Worm (Caenorhabditis elegans) whole organism, young adult: Measurements from ENCODE around the gene T23F2.3.

Experiments used
- C17E4.6 ChIP-seq: fragments of 200-800 bp; sonication (Bioruptor generic); IDR thresholded peaks from 2 replicates; pipeline ENCODE4 v1.3.6; 2022; ENCODE audit warnings: missing genetic modification reagents, missing genetic modification characterization, missing compliant biosample characterization
- F10E7.11 ChIP-seq: sonication (generic microtip); optimal IDR thresholded peaks from 2 replicates; lab custom pipeline; 2017; ENCODE audit warnings: mild to moderate bottlenecking, missing genetic modification characterization, moderate library complexity, missing compliant biosample characterization
- F23B12.7 ChIP-seq: sonication (generic microtip); optimal IDR thresholded peaks from 2 replicates; lab custom pipeline; 2017; ENCODE audit warnings: missing genetic modification characterization, mild to moderate bottlenecking, missing compliant biosample characterization, antibody characterized with exemption, moderate library complexity; ENCODE audit not compliant: insufficient read depth
- F57A8.1 ChIP-seq: fragments of 200-800 bp; sonication (Bioruptor generic); optimal IDR thresholded peaks from 2 replicates; lab custom pipeline; 2018; ENCODE audit warnings: mild to moderate bottlenecking, missing genetic modification characterization, moderate library complexity, missing compliant biosample characterization
- T26A5.8 ChIP-seq: sonication (generic microtip); optimal IDR thresholded peaks from 2 replicates; lab custom pipeline; 2016; ENCODE audit warnings: missing genetic modification characterization, missing compliant biosample characterization
- Y67H2A.10 ChIP-seq: fragments of 200-800 bp; sonication (Bioruptor generic); conservative IDR thresholded peaks from 2 replicates; pipeline ENCODE4 v1.3.6; 2022; ENCODE audit warnings: missing genetic modification reagents, missing genetic modification characterization, missing compliant biosample characterization
- ZK185.1 ChIP-seq: sonication (generic microtip); optimal IDR thresholded peaks from 2 replicates; lab custom pipeline; 2016; ENCODE audit warnings: mild to moderate bottlenecking, missing genetic modification characterization, missing compliant biosample characterization; ENCODE audit not compliant: poor library complexity, severe bottlenecking
- aptf-3 ChIP-seq: fragments of 200-800 bp; sonication (Bioruptor generic); IDR thresholded peaks from 2 replicates; pipeline ENCODE4 v1.3.6; 2022; ENCODE audit warnings: missing genetic modification characterization, missing compliant biosample characterization
- atf-7 ChIP-seq: sonication (generic microtip); optimal IDR thresholded peaks from 2 replicates; lab custom pipeline; 2017; ENCODE audit warnings: mild to moderate bottlenecking, missing genetic modification characterization, missing compliant biosample characterization
- attf-5 ChIP-seq: fragments of 200-800 bp; sonication (Bioruptor generic); optimal IDR thresholded peaks from 2 replicates; lab custom pipeline; 2018; ENCODE audit warnings: mild to moderate bottlenecking, missing genetic modification characterization, missing compliant biosample characterization
- bed-1 ChIP-seq: fragments of 200-800 bp; sonication (Bioruptor generic); IDR thresholded peaks from 2 replicates; pipeline ENCODE4 v1.3.6; 2022; ENCODE audit warnings: missing genetic modification reagents, missing genetic modification characterization, missing compliant biosample characterization
- bed-2 ChIP-seq: fragments of 200-800 bp; sonication (Bioruptor generic); IDR thresholded peaks from 2 replicates; pipeline ENCODE4 v1.3.6; 2022; ENCODE audit warnings: missing genetic modification reagents, missing genetic modification characterization, missing compliant biosample characterization
- cebp-1 ChIP-seq, 2 experiments: fragments of 200-800 bp in 1 of 2; sonication (Bioruptor generic) in 1 of 2; sonication (generic microtip) in 1 of 2; IDR thresholded peaks in 1 of 2; optimal IDR thresholded peaks in 1 of 2; 2 replicates each; pipeline versions ENCODE4 v1.3.6 to Lab custom; 2017 to 2022; ENCODE audit warnings: missing compliant biosample characterization in 2 of 2, missing genetic modification characterization in 2 of 2, mild to moderate bottlenecking in 1 of 2, missing genetic modification reagents in 1 of 2, moderate library complexity in 1 of 2
- cebp-2 ChIP-seq: fragments of 200-800 bp; sonication (Bioruptor generic); IDR thresholded peaks from 2 replicates; pipeline ENCODE4 v1.3.6; 2022; ENCODE audit warnings: missing genetic modification characterization, missing compliant biosample characterization
- ceh-27 ChIP-seq: fragments of 200-800 bp; sonication (Bioruptor generic); optimal IDR thresholded peaks from 2 replicates; lab custom pipeline; 2018; ENCODE audit warnings: mild to moderate bottlenecking, missing genetic modification characterization, moderate library complexity, missing compliant biosample characterization
- ceh-91 ChIP-seq: fragments of 200-800 bp; sonication (Bioruptor generic); IDR thresholded peaks from 2 replicates; pipeline ENCODE4 v1.3.6; 2022; ENCODE audit warnings: missing genetic modification reagents, missing genetic modification characterization, missing compliant biosample characterization
- die-1 ChIP-seq: sonication (generic microtip); optimal IDR thresholded peaks from 2 replicates; lab custom pipeline; 2016; ENCODE audit warnings: missing genotype, mild to moderate bottlenecking, missing genetic modification characterization, missing compliant biosample characterization
- ekl-4 ChIP-seq: fragments of 200-800 bp; sonication (Bioruptor generic); IDR thresholded peaks from 2 replicates; pipeline ENCODE4 v1.3.6; 2022; ENCODE audit warnings: missing genetic modification reagents, missing genetic modification characterization, missing compliant biosample characterization
- gei-17 ChIP-seq: fragments of 200-800 bp; sonication (Bioruptor generic); optimal IDR thresholded peaks from 2 replicates; lab custom pipeline; 2018; ENCODE audit warnings: mild to moderate bottlenecking, missing genetic modification characterization, missing compliant biosample characterization
- him-1 ChIP-seq: sonication (generic microtip); optimal IDR thresholded peaks from 2 replicates; lab custom pipeline; 2016; ENCODE audit warnings: missing genotype, missing genetic modification reagents, missing genetic modification characterization, missing compliant biosample characterization
- lin-35 ChIP-seq, 3 experiments: fragments of 150-350 bp in 2 of 3; sonication (generic microtip) in 1 of 3; optimal IDR thresholded peaks; 2 replicates each; lab custom pipeline; 2014 to 2018; ENCODE audit warnings: missing biosample characterization in 3 of 3, missing genetic modification characterization in 3 of 3, missing genetic modification reagents in 3 of 3
- lin-40 ChIP-seq: sonication (generic microtip); optimal IDR thresholded peaks from 2 replicates; lab custom pipeline; 2016; ENCODE audit warnings: missing genetic modification characterization, mild to moderate bottlenecking, missing compliant biosample characterization, missing genotype, missing genetic modification reagents
- madf-10 ChIP-seq: sonication (generic microtip); optimal IDR thresholded peaks from 2 replicates; lab custom pipeline; 2016; ENCODE audit warnings: mild to moderate bottlenecking, missing genetic modification characterization, missing compliant biosample characterization
- madf-3 ChIP-seq: fragments of 200-800 bp; sonication (Bioruptor generic); IDR thresholded peaks from 2 replicates; pipeline ENCODE4 v1.3.6; 2022; ENCODE audit warnings: missing genetic modification reagents, missing genetic modification characterization, missing compliant biosample characterization
- mcd-1 ChIP-seq: fragments of 200-800 bp; sonication (Bioruptor generic); IDR thresholded peaks from 2 replicates; pipeline ENCODE4 v1.3.6; 2022; ENCODE audit warnings: missing genetic modification reagents, missing genetic modification characterization, missing compliant biosample characterization
- mel-28 ChIP-seq: sonication (generic microtip); optimal IDR thresholded peaks from 2 replicates; lab custom pipeline; 2016; ENCODE audit warnings: borderline replicate concordance, mild to moderate bottlenecking, missing genetic modification characterization, missing compliant biosample characterization
- mxl-1 ChIP-seq: sonication (generic microtip); optimal IDR thresholded peaks from 2 replicates; lab custom pipeline; 2016; ENCODE audit warnings: missing genetic modification characterization, missing compliant biosample characterization
- nhr-120 ChIP-seq: fragments of 200-800 bp; sonication (Bioruptor generic); IDR thresholded peaks from 2 replicates; pipeline ENCODE4 v1.3.6; 2022; ENCODE audit warnings: missing genetic modification characterization, missing compliant biosample characterization
- pbrm-1 ChIP-seq: fragments of 200-800 bp; sonication (Bioruptor generic); IDR thresholded peaks from 2 replicates; pipeline ENCODE4 v1.3.6; 2022; ENCODE audit warnings: missing genetic modification reagents, missing genetic modification characterization, missing compliant biosample characterization
- repo-1 ChIP-seq: sonication (generic microtip); optimal IDR thresholded peaks from 2 replicates; lab custom pipeline; 2017; ENCODE audit warnings: mild to moderate bottlenecking, missing genetic modification characterization, missing compliant biosample characterization
- snpc-1.3 ChIP-seq: sonication (generic microtip); optimal IDR thresholded peaks from 2 replicates; lab custom pipeline; 2017; ENCODE audit warnings: missing genetic modification characterization, mild to moderate bottlenecking, missing compliant biosample characterization, antibody characterized with exemption, moderate library complexity, missing genotype, missing genetic modification reagents; ENCODE audit not compliant: insufficient read depth
- snpc-4 ChIP-seq, 5 experiments: fragments of 150-350 bp in 1 of 5; sonication (generic microtip) in 4 of 5; optimal IDR thresholded peaks; 2 replicates each; lab custom pipeline; 2014 to 2018; ENCODE audit warnings: missing genetic modification characterization in 5 of 5, missing biosample characterization in 3 of 5, antibody characterized with exemption in 2 of 5, mild to moderate bottlenecking in 2 of 5, missing compliant biosample characterization in 2 of 5, missing genotype in 2 of 5, moderate library complexity in 2 of 5, missing genetic modification reagents in 1 of 5
- unc-62 ChIP-seq: fragments of 150-350 bp; optimal IDR thresholded peaks from 2 replicates; lab custom pipeline; 2014; ENCODE audit warnings: missing biosample characterization, missing genetic modification reagents, missing genetic modification characterization
- zfh-2 ChIP-seq: fragments of 200-800 bp; sonication (Bioruptor generic); conservative IDR thresholded peaks from 2 replicates; pipeline ENCODE4 v1.3.6; 2022; ENCODE audit warnings: missing genetic modification reagents, missing genetic modification characterization, missing compliant biosample characterization

Gene T23F2.3

ce11 chrX:5475164-5475576, 37.0 kb downstream of the T23F2.3 start (continued):
- peak; percentile 88 for TF ChIP-seq zfh-2 (GFP tag; lab: Robert Waterston, UW)
- TF ChIP-seq cebp-2 (GFP tag; lab: Robert Waterston, UW) = no peak
- peak; percentile 61; the same call in 1 of the 2 replicates for TF ChIP-seq ekl-4 (GFP tag; lab: Robert Waterston, UW)
- TF ChIP-seq pbrm-1 (GFP tag; lab: Robert Waterston, UW) = 0 out of 2 replicates have a peak, but pooled peaks have one; percentile 24
- TF ChIP-seq lin-40 (tag; lab: Kevin White, UChicago) = peak; percentile 29
- TF ChIP-seq T26A5.8 (tag; lab: Kevin White, UChicago) = no peak
- TF ChIP-seq mcd-1 (GFP tag; lab: Robert Waterston, UW) = peak; percentile 34; the same call in 1 of the 2 replicates
- no peak for TF ChIP-seq snpc-4 (GFP tag; optimal IDR thresholded peaks at IDR 0.05; lab: Kevin White, UChicago)
- peak in 2 of 4 experiments; percentile 24 for TF ChIP-seq snpc-4 (tag; optimal IDR thresholded peaks at IDR 0.05; lab: Kevin White, UChicago)
- TF ChIP-seq ZK185.1 (tag; lab: Kevin White, UChicago) = peak; percentile 9
- TF ChIP-seq ceh-27 = peak; percentile 75
- peak; percentile 30 for TF ChIP-seq gei-17
- peak; percentile 11 for TF ChIP-seq madf-10 (tag; lab: Kevin White, UChicago)
- TF ChIP-seq snpc-1.3 = no peak
- peak; percentile 34 for TF ChIP-seq atf-7
- no peak for TF ChIP-seq him-1

- TF ChIP-seq F57A8.1 (GFP tag; lab: Kevin White, UChicago) (no peak), attf-5 (GFP tag; lab: Kevin White, UChicago) (no peak), repo-1 (tag; lab: Kevin White, UChicago) (no peak), Y67H2A.10 (GFP tag; lab: Robert Waterston, UW) (no peak), mxl-1 (tag; lab: Kevin White, UChicago) (no peak), madf-3 (GFP tag; lab: Robert Waterston, UW) (no peak), F10E7.11 (no peak), bed-2 (GFP tag; lab: Robert Waterston, UW) (no peak), cebp-2 (GFP tag; lab: Robert Waterston, UW) (no peak), bed-1 (GFP tag; lab: Robert Waterston, UW) (no peak), aptf-3 (GFP tag; lab: Robert Waterston, UW) (no peak), ceh-91 (GFP tag; lab: Robert Waterston, UW) (no peak), F23B12.7 (tag; lab: Kevin White, UChicago) (no peak), nhr-120 (GFP tag; lab: Robert Waterston, UW) (no peak), die-1 (tag; lab: Kevin White, UChicago) (no peak), mel-28 (tag; lab: Kevin White, UChicago) (no peak), unc-62 (no peak), lin-35 (GFP tag; optimal IDR thresholded peaks at IDR 0.05; lab: Kevin White, UChicago) (no peak)
- TF ChIP-seq, all 124 proteins: peak for 0
These were observed 41.9 kb downstream of the T23F2.3 start for ce11 chrX:5470111-5470745.

- no peak for TF ChIP-seq cebp-1 (GFP tag; IDR thresholded peaks at IDR 0.05; lab: Robert Waterston, UW)
- peak; percentile 0 for TF ChIP-seq cebp-1 (tag; optimal IDR thresholded peaks at IDR 0.05; lab: Kevin White, UChicago)
- no peak for TF ChIP-seq C17E4.6 (GFP tag; lab: Robert Waterston, UW)
These were observed 44.3 kb downstream of the T23F2.3 start, which contains the start of gene dpyd-1 for ce11 chrX:5467820-5468270. TSS of gene dpyd-1 (plus strand) at chrX:5467870.
